Worm (Caenorhabditis elegans) whole organism, mixed stage, embryonic: Measurements from ENCODE around the gene F09C6.11.

ENCODE experiments used
- M03D4.4 ChIP-seq: sonication (generic microtip); optimal IDR thresholded peaks from 2 replicates; lab custom pipeline; 2017; ENCODE audit warnings: mild to moderate bottlenecking, missing genetic modification characterization, missing compliant biosample characterization
- ceh-39 ChIP-seq: fragments of 150-350 bp; optimal IDR thresholded peaks from 2 replicates; lab custom pipeline; 2014; ENCODE audit warnings: missing biosample characterization, missing genetic modification characterization
- ceh-83 ChIP-seq: fragments of 200-800 bp; sonication (Bioruptor generic); optimal IDR thresholded peaks from 2 replicates; lab custom pipeline; 2018; ENCODE audit warnings: mild to moderate bottlenecking, missing genetic modification characterization, missing compliant biosample characterization
- ces-1 ChIP-seq: fragments of 150-350 bp; optimal IDR thresholded peaks from 2 replicates; lab custom pipeline; 2014; ENCODE audit warnings: missing biosample characterization, missing genetic modification reagents, missing genetic modification characterization
- cnd-1 ChIP-seq: fragments of 200-800 bp; sonication (Bioruptor generic); optimal IDR thresholded peaks from 2 replicates; lab custom pipeline; 2018; ENCODE audit warnings: mild to moderate bottlenecking, missing genetic modification characterization, missing compliant biosample characterization
- drap-1 ChIP-seq: fragments of 200-800 bp; sonication (Bioruptor generic); optimal IDR thresholded peaks from 3 replicates; lab custom pipeline; 2018; ENCODE audit warnings: mild to moderate bottlenecking, missing genetic modification characterization, missing compliant biosample characterization
- elt-1 ChIP-seq: sonication (generic microtip); optimal IDR thresholded peaks from 2 replicates; lab custom pipeline; 2017; ENCODE audit warnings: missing genetic modification characterization, mild to moderate bottlenecking, missing compliant biosample characterization, antibody characterized with exemption, moderate library complexity, borderline replicate concordance; ENCODE audit not compliant: insufficient read depth
- elt-3 ChIP-seq: fragments of 150-350 bp; optimal IDR thresholded peaks from 2 replicates; lab custom pipeline; 2014; ENCODE audit warnings: missing biosample characterization, missing genetic modification characterization
- flh-1 ChIP-seq: fragments of 200-800 bp; sonication (Bioruptor generic); optimal IDR thresholded peaks from 2 replicates; lab custom pipeline; 2018; ENCODE audit warnings: mild to moderate bottlenecking, missing genetic modification characterization, moderate library complexity, missing compliant biosample characterization
- ham-2 ChIP-seq: fragments of 200-800 bp; sonication (Bioruptor generic); optimal IDR thresholded peaks from 2 replicates; lab custom pipeline; 2018; ENCODE audit warnings: mild to moderate bottlenecking, missing genetic modification characterization, missing compliant biosample characterization
- hlh-1 ChIP-seq: fragments of 150-350 bp; optimal IDR thresholded peaks from 2 replicates; lab custom pipeline; 2014; ENCODE audit warnings: missing biosample characterization, missing genetic modification reagents, missing genetic modification characterization
- lin-13 ChIP-seq: fragments of 150-350 bp; optimal IDR thresholded peaks from 2 replicates; lab custom pipeline; 2014; ENCODE audit warnings: missing biosample characterization, missing genetic modification characterization
- lin-32 ChIP-seq: fragments of 200-800 bp; sonication (Bioruptor generic); optimal IDR thresholded peaks from 2 replicates; lab custom pipeline; 2018; ENCODE audit warnings: mild to moderate bottlenecking, missing genetic modification characterization, missing compliant biosample characterization
- lsy-2 ChIP-seq: fragments of 150-350 bp; optimal IDR thresholded peaks from 2 replicates; lab custom pipeline; 2014; ENCODE audit warnings: missing biosample characterization, missing genetic modification characterization
- mls-2 ChIP-seq: sonication (generic microtip); optimal IDR thresholded peaks from 2 replicates; lab custom pipeline; 2016; ENCODE audit warnings: mild to moderate bottlenecking, missing genetic modification characterization, moderate library complexity, missing compliant biosample characterization
- nhr-12 ChIP-seq: fragments of 150-350 bp; optimal IDR thresholded peaks from 2 replicates; lab custom pipeline; 2014; ENCODE audit warnings: missing biosample characterization, missing genetic modification characterization
- nhr-2 ChIP-seq: fragments of 150-350 bp; optimal IDR thresholded peaks from 2 replicates; lab custom pipeline; 2014; ENCODE audit warnings: missing biosample characterization, missing genetic modification characterization
- nhr-237 ChIP-seq: fragments of 150-350 bp; optimal IDR thresholded peaks from 2 replicates; lab custom pipeline; 2014; ENCODE audit warnings: missing biosample characterization, missing genetic modification characterization
- nhr-76 ChIP-seq: sonication (generic microtip); optimal IDR thresholded peaks from 2 replicates; lab custom pipeline; 2017; ENCODE audit warnings: missing biosample characterization, missing genetic modification characterization
- pha-4 ChIP-seq: fragments of 150-350 bp; optimal IDR thresholded peaks from 2 replicates; lab custom pipeline; 2018; ENCODE audit warnings: missing biosample characterization, missing genetic modification reagents, missing genetic modification characterization
- snpc-4 ChIP-seq: fragments of 150-350 bp; optimal IDR thresholded peaks from 2 replicates; lab custom pipeline; 2014; ENCODE audit warnings: missing biosample characterization, missing genetic modification characterization
- sptf-1 ChIP-seq: sonication (generic microtip); optimal IDR thresholded peaks from 2 replicates; lab custom pipeline; 2017; ENCODE audit warnings: mild to moderate bottlenecking, missing genetic modification characterization, moderate library complexity, missing compliant biosample characterization
- tbx-8 ChIP-seq: fragments of 200-800 bp; sonication (Bioruptor generic); optimal IDR thresholded peaks from 2 replicates; lab custom pipeline; 2018; ENCODE audit warnings: mild to moderate bottlenecking, missing genetic modification characterization, moderate library complexity, missing compliant biosample characterization
- unc-120 ChIP-seq: sonication (generic microtip); optimal IDR thresholded peaks from 2 replicates; lab custom pipeline; 2017; ENCODE audit warnings: missing genetic modification characterization, missing compliant biosample characterization; ENCODE audit not compliant: poor library complexity, severe bottlenecking
- unc-39 ChIP-seq: fragments of 150-350 bp; optimal IDR thresholded peaks from 2 replicates; lab custom pipeline; 2014; ENCODE audit warnings: missing biosample characterization, missing genetic modification characterization
- unc-62 ChIP-seq: fragments of 150-350 bp; optimal IDR thresholded peaks from 2 replicates; lab custom pipeline; 2014; ENCODE audit warnings: missing biosample characterization, missing genetic modification reagents, missing genetic modification characterization
- ztf-11 ChIP-seq: fragments of 150-350 bp; optimal IDR thresholded peaks from 2 replicates; lab custom pipeline; 2014; ENCODE audit warnings: missing biosample characterization, missing genetic modification characterization

Gene F09C6.11

DNA sequence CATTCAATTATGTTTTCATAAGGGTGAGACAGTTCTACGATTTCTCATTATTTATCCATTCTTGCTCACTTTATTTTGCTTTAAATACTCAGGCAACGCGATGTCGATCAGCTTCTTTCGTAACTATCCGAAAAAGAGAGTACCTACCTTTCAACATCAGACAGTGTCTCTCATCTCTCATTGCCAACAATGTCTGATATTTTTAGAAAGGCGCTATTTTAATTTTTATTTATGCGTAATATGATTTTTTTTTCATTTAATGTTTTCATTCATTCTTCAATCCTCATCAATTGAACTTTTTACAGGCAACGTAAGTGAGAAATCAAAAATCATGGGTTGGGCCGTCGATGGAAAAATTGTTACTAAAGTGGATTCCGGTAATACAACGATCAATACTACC, 2.6 kb upstream of the F09C6.11 start, which contains the start of gene F09C6.13:
F09C6.13 (plus strand) TSS at position 301 of the 400 bp plus-strand sequence.
- no peak for TF ChIP-seq unc-62 (GFP tag; lab: Kevin White, UChicago)
- no peak for TF ChIP-seq ceh-83 (GFP tag; lab: Kevin White, UChicago)
- TF ChIP-seq elt-1 (tag; lab: Kevin White, UChicago), result no peak
- TF ChIP-seq unc-39 (tag; lab: Kevin White, UChicago), result no peak
- TF ChIP-seq cnd-1 (tag; lab: Kevin White, UChicago), result no peak
- no peak for TF ChIP-seq lin-13
- no peak for TF ChIP-seq tbx-8
- no peak for TF ChIP-seq lin-32 (GFP tag; lab: Kevin White, UChicago)
- TF ChIP-seq nhr-76 (tag; lab: Kevin White, UChicago), result no peak
- TF ChIP-seq drap-1 (GFP tag; lab: Kevin White, UChicago), result no peak
- TF ChIP-seq pha-4 (tag; lab: Kevin White, UChicago), result no peak
- no peak for TF ChIP-seq hlh-1
- TF ChIP-seq ces-1 (GFP tag; lab: Kevin White, UChicago), result no peak
- no peak for TF ChIP-seq unc-120 (tag; lab: Kevin White, UChicago)
- no peak for TF ChIP-seq nhr-2 (tag; lab: Kevin White, UChicago)

DNA sequence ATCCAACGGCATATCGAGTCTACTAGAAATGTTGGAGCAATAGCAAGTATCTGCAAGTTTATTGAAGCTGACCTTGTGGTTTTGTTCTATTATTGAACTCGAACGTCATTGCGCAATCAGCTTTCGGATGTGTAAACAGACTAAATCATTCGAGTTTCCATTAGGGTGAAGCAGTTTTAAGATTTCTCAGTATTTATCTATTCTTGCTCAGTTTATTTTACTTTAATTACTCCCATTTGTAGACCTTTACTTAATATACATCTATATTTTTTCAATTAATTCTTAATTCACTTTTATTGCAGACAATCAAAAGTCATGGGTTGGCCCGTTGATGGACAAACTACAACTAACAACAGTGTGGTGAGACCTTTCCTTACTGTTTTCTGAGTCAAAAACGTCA, 1.4 kb downstream of the F09C6.11 start, which contains the start of gene F09C6.14:
F09C6.14 (plus strand) TSS at position 301 of the 400 bp plus-strand sequence.
- TF ChIP-seq elt-3 (tag; lab: Kevin White, UChicago), result no peak
- no peak for TF ChIP-seq nhr-237 (tag; lab: Kevin White, UChicago)
- TF ChIP-seq M03D4.4 (tag; lab: Kevin White, UChicago), result no peak
- TF ChIP-seq mls-2 (tag; lab: Kevin White, UChicago), result no peak
- no peak for TF ChIP-seq tbx-8

DNA sequence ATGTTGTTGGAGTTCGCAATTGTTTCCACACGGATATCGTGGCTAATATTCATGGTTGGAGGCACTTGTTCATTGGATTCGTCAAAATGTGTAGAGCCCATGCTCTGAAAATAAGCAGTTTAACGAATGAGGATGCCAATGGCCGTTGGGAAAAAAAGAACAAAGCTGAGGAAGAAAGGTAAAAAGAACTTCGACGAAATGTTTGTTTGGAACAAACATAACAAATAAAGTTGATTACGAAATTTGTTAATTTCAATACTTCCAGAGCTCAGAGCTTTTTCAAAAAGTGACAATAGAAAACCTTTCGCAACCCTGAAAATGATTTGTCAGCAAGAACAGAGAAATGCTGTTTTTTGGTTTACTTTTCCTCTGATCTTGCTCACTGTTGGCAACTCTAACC, 2.1 kb downstream of the F09C6.11 start, which contains the start of gene F09C6.3:
F09C6.3 (minus strand) TSS at position 101 of the 400 bp plus-strand sequence.
- TF ChIP-seq ztf-11 (tag; lab: Kevin White, UChicago), result no peak
- no peak for TF ChIP-seq pha-4 (tag; lab: Kevin White, UChicago)
- no peak for TF ChIP-seq tbx-8
- TF ChIP-seq lsy-2 (tag; lab: Kevin White, UChicago), result no peak
- TF ChIP-seq lin-32 (GFP tag; lab: Kevin White, UChicago), result no peak

DNA sequence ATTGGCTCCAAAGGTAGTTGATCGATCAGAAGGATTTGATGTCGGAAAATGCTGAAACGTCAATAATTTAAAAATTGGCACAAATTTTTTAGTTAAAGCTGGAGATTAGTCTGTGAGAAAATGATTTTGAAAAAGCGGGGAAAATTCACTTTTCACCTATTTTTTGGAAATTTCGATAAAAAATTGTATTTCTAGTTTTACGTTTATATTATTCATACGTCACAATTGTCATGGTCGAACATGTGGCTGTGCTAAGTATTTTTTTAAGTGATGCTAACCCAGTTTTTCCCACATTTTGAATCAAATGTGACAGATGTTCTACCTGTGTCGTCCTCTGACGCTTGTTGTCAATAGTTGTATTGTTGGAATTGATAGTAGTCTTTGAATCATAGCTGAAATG, 2.6 kb downstream of the F09C6.11 start:
- TF ChIP-seq sptf-1 (tag; lab: Kevin White, UChicago) (no peak), snpc-4 (tag; lab: Kevin White, UChicago) (no peak), lin-32 (GFP tag; lab: Kevin White, UChicago) (no peak), ceh-83 (GFP tag; lab: Kevin White, UChicago) (no peak), lin-13 (no peak), cnd-1 (tag; lab: Kevin White, UChicago) (no peak), nhr-12 (no peak)

DNA sequence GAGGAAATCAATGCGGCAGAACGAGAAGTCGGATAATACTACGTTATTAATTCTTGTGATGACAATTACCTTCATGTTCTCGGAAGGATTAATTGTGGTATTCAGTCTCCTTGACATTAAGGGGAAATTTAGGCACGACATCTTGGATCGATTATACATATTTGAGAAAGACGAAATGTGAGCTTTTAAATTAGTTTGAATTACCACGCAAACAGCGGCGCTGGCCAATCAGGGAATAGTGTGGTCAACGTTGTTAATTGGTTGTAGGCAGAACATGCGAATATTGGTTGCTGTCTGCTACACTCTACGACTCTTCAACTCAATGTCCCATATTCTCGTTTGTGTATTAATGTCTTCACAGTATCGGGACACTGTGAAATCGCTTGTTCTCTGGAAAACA, 7.1 kb downstream of the F09C6.11 start, which contains the start of gene F49A5.10:
F49A5.10 (plus strand) TSS at position 301 of the 400 bp plus-strand sequence.
- no peak for TF ChIP-seq tbx-8

DNA sequence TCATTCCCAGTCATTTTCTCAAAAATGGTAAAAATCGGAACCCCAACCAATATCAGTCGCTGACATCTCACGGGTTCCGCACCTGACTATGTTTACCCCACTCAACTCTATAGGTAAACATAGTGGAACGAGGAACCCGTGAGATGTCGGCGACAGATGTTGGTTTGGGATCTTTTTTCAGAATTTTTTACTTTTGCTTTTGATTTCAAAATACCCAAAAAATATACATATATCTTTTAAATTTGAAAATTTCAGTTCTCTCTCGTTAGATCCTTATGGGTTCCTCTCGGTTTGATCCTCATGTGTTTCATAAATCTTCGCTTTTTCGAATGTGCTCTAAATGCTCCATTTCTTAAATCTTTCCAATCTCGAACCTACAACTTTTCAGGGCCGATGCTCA, 8.5 kb downstream of the F09C6.11 start, which contains the start of gene srw-23:
srw-23 (plus strand) TSS at position 301 of the 400 bp plus-strand sequence.
- no peak for TF ChIP-seq hlh-1
- no peak for TF ChIP-seq sptf-1 (tag; lab: Kevin White, UChicago)
- no peak for TF ChIP-seq nhr-237 (tag; lab: Kevin White, UChicago)
- TF ChIP-seq ces-1 (GFP tag; lab: Kevin White, UChicago), result no peak
- TF ChIP-seq flh-1, result no peak
- TF ChIP-seq cnd-1 (tag; lab: Kevin White, UChicago), result no peak
- no peak for TF ChIP-seq lin-13
- TF ChIP-seq, all 35 proteins: peak for 0

DNA sequence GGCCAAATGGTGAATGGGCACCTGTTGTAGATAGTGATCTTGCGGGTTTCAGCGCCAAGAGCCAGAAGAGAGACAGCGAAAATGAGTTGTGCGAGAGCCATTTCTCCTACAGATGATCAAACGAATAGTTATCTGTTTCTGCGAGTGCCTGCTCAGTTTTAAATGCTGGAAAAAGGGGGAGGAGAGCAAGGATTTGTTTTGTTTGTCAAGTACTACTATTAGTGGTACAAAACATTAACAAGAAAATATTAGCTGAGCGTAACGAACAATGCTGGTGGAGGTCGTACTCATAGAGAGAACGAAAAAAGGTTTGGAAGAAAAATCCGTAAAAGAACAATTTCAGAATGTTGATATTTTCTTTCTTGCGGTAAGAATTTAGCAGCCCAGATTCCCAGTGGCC, 10.7 kb downstream of the F09C6.11 start, which contains the start of gene thn-4:
thn-4 (minus strand) TSS at position 101 of the 400 bp plus-strand sequence.
- TF ChIP-seq nhr-76 (tag; lab: Kevin White, UChicago), result no peak
- no peak for TF ChIP-seq snpc-4 (tag; lab: Kevin White, UChicago)
- TF ChIP-seq ham-2 (GFP tag; lab: Kevin White, UChicago), result no peak
- no peak for TF ChIP-seq ceh-39 (tag; lab: Kevin White, UChicago)
- no peak for TF ChIP-seq M03D4.4 (tag; lab: Kevin White, UChicago)
- TF ChIP-seq cnd-1 (tag; lab: Kevin White, UChicago), result no peak
